Worm (Caenorhabditis elegans): Measurements from ENCODE around the gene T16G1.7.

- no peak for TF ChIP-seq ama-1 (optimal IDR thresholded peaks at IDR 0.05)
- TF ChIP-seq ama-1 (GFP tag; optimal IDR thresholded peaks at IDR 0.05): no peak
- no peak for TF ChIP-seq cebp-1 (GFP tag; IDR thresholded peaks at IDR 0.05)
- no peak for TF ChIP-seq cebp-1 (tag; optimal IDR thresholded peaks at IDR 0.05)
- TF ChIP-seq bed-2 (GFP tag; IDR thresholded peaks at IDR 0.05): no peak
- TF ChIP-seq atf-7 (tag; optimal IDR thresholded peaks at IDR 0.05): no peak
- no peak for TF ChIP-seq hlh-26 (GFP tag; conservative IDR thresholded peaks at IDR 0.05)
- no peak for TF ChIP-seq ceh-27 (GFP tag; optimal IDR thresholded peaks at IDR 0.05)
- no peak for TF ChIP-seq nhr-179 (tag; optimal IDR thresholded peaks at IDR 0.05)
- no peak for TF ChIP-seq hmg-20 (GFP tag; IDR thresholded peaks at IDR 0.05)
- no peak for TF ChIP-seq nfya-1 (tag; optimal IDR thresholded peaks at IDR 0.05; ENCODE audit: borderline replicate concordance, insufficient read depth)
These were observed 12.6 kb downstream of the T16G1.7 start, which contains the start of gene dhrs-4 for ce11 chrV:12922308-12922707.

Measured in whole organism, young adult.